Fruit fly (Drosophila melanogaster): Measurements from ENCODE around the gene Cow.

DNA sequence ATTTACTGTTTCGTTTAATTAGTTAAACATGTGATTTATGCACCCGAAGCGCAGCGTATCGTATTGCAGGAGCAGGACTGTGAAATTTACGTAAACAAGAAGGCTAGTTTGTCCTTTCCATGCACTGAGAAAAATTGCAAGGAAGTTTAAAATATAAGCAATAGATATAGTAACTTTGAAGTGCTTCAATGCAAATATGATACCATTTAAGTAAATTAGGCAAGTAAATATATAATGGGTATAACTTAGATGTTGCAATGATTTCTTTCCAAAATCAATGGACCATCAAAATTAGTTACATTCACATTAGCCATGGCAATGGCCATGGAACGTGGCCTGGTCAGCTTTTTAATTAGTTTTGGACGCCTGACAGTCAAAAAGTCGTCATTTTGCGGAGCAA, 81.6 kb downstream of the Cow start:
- no peak for TF ChIP-seq CG34367 (tag; optimal IDR thresholded peaks at IDR 0.05)
- TF ChIP-seq Ets98B (GFP tag; IDR thresholded peaks at IDR 0.05) = no peak
- no peak for TF ChIP-seq Pif1A (GFP tag; optimal IDR thresholded peaks at IDR 0.05)
- no peak for TF ChIP-seq CG14655 (GFP tag; optimal IDR thresholded peaks at IDR 0.05)
- no peak for TF ChIP-seq gl (tag; optimal IDR thresholded peaks at IDR 0.05)
- TF ChIP-seq CG9948 (tag; optimal IDR thresholded peaks at IDR 0.05) = no peak
- no peak for TF ChIP-seq D1 (tag; optimal IDR thresholded peaks at IDR 0.05)
- TF ChIP-seq fd96Ca (GFP tag; IDR thresholded peaks at IDR 0.05) = no peak
- TF ChIP-seq CG8301 (tag; optimal IDR thresholded peaks at IDR 0.05) = no peak
- no peak for TF ChIP-seq Pif1B (GFP tag; optimal IDR thresholded peaks at IDR 0.05)
- TF ChIP-seq EcR (GFP tag; optimal IDR thresholded peaks at IDR 0.05) = no peak
- TF ChIP-seq CG32121 (GFP tag; IDR thresholded peaks at IDR 0.05) = no peak
- TF ChIP-seq CG13204 (GFP tag; optimal IDR thresholded peaks at IDR 0.05) = no peak

Measured in whole organism, pupa.